Worm (Caenorhabditis elegans) whole organism, young adult: ENCODE data around the gene sad-1.

Experiments used
- B0035.1 ChIP-seq: sonication (generic microtip); optimal IDR thresholded peaks from 2 replicates; lab custom pipeline; 2016; ENCODE audit warnings: missing genetic modification characterization, mild to moderate bottlenecking, missing compliant biosample characterization, missing genotype, missing genetic modification reagents
- C06A6.2 ChIP-seq: fragments of 200-800 bp; sonication (Bioruptor generic); conservative IDR thresholded peaks from 2 replicates; pipeline ENCODE4 v1.3.6; 2022; ENCODE audit warnings: missing genetic modification characterization, missing compliant biosample characterization
- D2030.7 ChIP-seq: fragments of 200-800 bp; sonication (Bioruptor generic); IDR thresholded peaks from 2 replicates; pipeline ENCODE4 v1.3.6; 2022; ENCODE audit warnings: missing genetic modification reagents, missing genetic modification characterization, missing compliant biosample characterization
- F23B12.7 ChIP-seq: sonication (generic microtip); optimal IDR thresholded peaks from 2 replicates; lab custom pipeline; 2017; ENCODE audit warnings: missing genetic modification characterization, mild to moderate bottlenecking, missing compliant biosample characterization, antibody characterized with exemption, moderate library complexity; ENCODE audit not compliant: insufficient read depth
- F37B4.10 ChIP-seq: fragments of 200-800 bp; sonication (Bioruptor generic); IDR thresholded peaks from 2 replicates; pipeline ENCODE4 v1.3.6; 2022; ENCODE audit warnings: missing genetic modification characterization, missing compliant biosample characterization
- F39B2.1 ChIP-seq: fragments of 200-800 bp; sonication (Bioruptor generic); IDR thresholded peaks from 2 replicates; pipeline ENCODE4 v1.3.6; 2022; ENCODE audit warnings: missing genetic modification reagents, missing genetic modification characterization, missing compliant biosample characterization
- K12H6.12 ChIP-seq: fragments of 200-800 bp; sonication (Bioruptor generic); optimal IDR thresholded peaks from 2 replicates; lab custom pipeline; 2018; ENCODE audit warnings: mild to moderate bottlenecking, missing genetic modification characterization, missing compliant biosample characterization
- T26A5.8 ChIP-seq: sonication (generic microtip); optimal IDR thresholded peaks from 2 replicates; lab custom pipeline; 2016; ENCODE audit warnings: missing genetic modification characterization, missing compliant biosample characterization
- Y53F4B.3 ChIP-seq: fragments of 200-800 bp; sonication (Bioruptor generic); IDR thresholded peaks from 2 replicates; pipeline ENCODE4 v1.3.6; 2022; ENCODE audit warnings: missing genetic modification reagents, missing genetic modification characterization, missing compliant biosample characterization
- Y53G8AR.9 ChIP-seq: fragments of 200-800 bp; sonication (Bioruptor generic); conservative IDR thresholded peaks from 2 replicates; pipeline ENCODE4 v1.3.6; 2022; ENCODE audit warnings: missing genetic modification reagents, missing genetic modification characterization, missing compliant biosample characterization
- Y67H2A.10 ChIP-seq: fragments of 200-800 bp; sonication (Bioruptor generic); conservative IDR thresholded peaks from 2 replicates; pipeline ENCODE4 v1.3.6; 2022; ENCODE audit warnings: missing genetic modification reagents, missing genetic modification characterization, missing compliant biosample characterization
- Y79H2A.3 ChIP-seq: fragments of 200-800 bp; sonication (Bioruptor generic); conservative IDR thresholded peaks from 2 replicates; pipeline ENCODE4 v1.3.6; 2022; ENCODE audit warnings: missing genetic modification reagents, missing genetic modification characterization, missing compliant biosample characterization
- akir-1 ChIP-seq: fragments of 200-800 bp; sonication (Bioruptor generic); optimal IDR thresholded peaks from 2 replicates; lab custom pipeline; 2018; ENCODE audit warnings: mild to moderate bottlenecking, missing genetic modification characterization, moderate library complexity, missing compliant biosample characterization
- ama-1 ChIP-seq, 3 experiments: fragments of 150-350 bp in 1 of 3; sonication (generic microtip) in 2 of 3; optimal IDR thresholded peaks; 2 replicates each; lab custom pipeline; 2014 to 2018; ENCODE audit warnings: missing biosample characterization in 2 of 3, missing genetic modification characterization in 2 of 3, missing genetic modification reagents in 2 of 3
- bed-1 ChIP-seq: fragments of 200-800 bp; sonication (Bioruptor generic); IDR thresholded peaks from 2 replicates; pipeline ENCODE4 v1.3.6; 2022; ENCODE audit warnings: missing genetic modification reagents, missing genetic modification characterization, missing compliant biosample characterization
- cebp-1 ChIP-seq, 2 experiments: fragments of 200-800 bp in 1 of 2; sonication (Bioruptor generic) in 1 of 2; sonication (generic microtip) in 1 of 2; IDR thresholded peaks in 1 of 2; optimal IDR thresholded peaks in 1 of 2; 2 replicates each; pipeline versions ENCODE4 v1.3.6 to Lab custom; 2017 to 2022; ENCODE audit warnings: missing compliant biosample characterization in 2 of 2, missing genetic modification characterization in 2 of 2, mild to moderate bottlenecking in 1 of 2, missing genetic modification reagents in 1 of 2, moderate library complexity in 1 of 2
- cebp-2 ChIP-seq: fragments of 200-800 bp; sonication (Bioruptor generic); IDR thresholded peaks from 2 replicates; pipeline ENCODE4 v1.3.6; 2022; ENCODE audit warnings: missing genetic modification characterization, missing compliant biosample characterization
- die-1 ChIP-seq: sonication (generic microtip); optimal IDR thresholded peaks from 2 replicates; lab custom pipeline; 2016; ENCODE audit warnings: missing genotype, mild to moderate bottlenecking, missing genetic modification characterization, missing compliant biosample characterization
- dox-1 ChIP-seq: fragments of 200-800 bp; sonication (Bioruptor generic); IDR thresholded peaks from 2 replicates; pipeline ENCODE4 v1.3.6; 2022; ENCODE audit warnings: missing genetic modification reagents, missing genetic modification characterization, missing compliant biosample characterization
- efl-1 ChIP-seq: fragments of 150-350 bp; optimal IDR thresholded peaks from 2 replicates; lab custom pipeline; 2014; ENCODE audit warnings: missing biosample characterization, missing genetic modification reagents, missing genetic modification characterization
- gei-17 ChIP-seq: fragments of 200-800 bp; sonication (Bioruptor generic); optimal IDR thresholded peaks from 2 replicates; lab custom pipeline; 2018; ENCODE audit warnings: mild to moderate bottlenecking, missing genetic modification characterization, missing compliant biosample characterization
- him-1 ChIP-seq: sonication (generic microtip); optimal IDR thresholded peaks from 2 replicates; lab custom pipeline; 2016; ENCODE audit warnings: missing genotype, missing genetic modification reagents, missing genetic modification characterization, missing compliant biosample characterization
- hlh-26 ChIP-seq: fragments of 200-800 bp; sonication (Bioruptor generic); conservative IDR thresholded peaks from 2 replicates; pipeline ENCODE4 v1.3.6; 2022; ENCODE audit warnings: missing genetic modification reagents, missing genetic modification characterization, missing compliant biosample characterization
- hmg-1.2 ChIP-seq: fragments of 200-800 bp; sonication (Bioruptor generic); IDR thresholded peaks from 2 replicates; pipeline ENCODE4 v1.3.6; 2022; ENCODE audit warnings: missing genetic modification reagents, missing genetic modification characterization, missing compliant biosample characterization
- hmg-20 ChIP-seq: fragments of 200-800 bp; sonication (Bioruptor generic); IDR thresholded peaks from 2 replicates; pipeline ENCODE4 v1.3.6; 2022; ENCODE audit warnings: missing genetic modification reagents, missing genetic modification characterization, missing compliant biosample characterization
- let-526 ChIP-seq: fragments of 200-800 bp; sonication (Bioruptor generic); IDR thresholded peaks from 2 replicates; pipeline ENCODE4 v1.3.6; 2022; ENCODE audit warnings: missing genetic modification reagents, missing genetic modification characterization, missing compliant biosample characterization
- lin-26 ChIP-seq: fragments of 200-800 bp; sonication (Bioruptor generic); IDR thresholded peaks from 2 replicates; pipeline ENCODE4 v1.3.6; 2022; ENCODE audit warnings: missing genetic modification reagents, missing genetic modification characterization, missing compliant biosample characterization
- lin-54 ChIP-seq: fragments of 200-800 bp; sonication (Bioruptor generic); optimal IDR thresholded peaks from 2 replicates; lab custom pipeline; 2018; ENCODE audit warnings: mild to moderate bottlenecking, missing genetic modification characterization, missing compliant biosample characterization
- madf-6 ChIP-seq: fragments of 200-800 bp; sonication (Bioruptor generic); IDR thresholded peaks from 2 replicates; pipeline ENCODE4 v1.3.6; 2022; ENCODE audit warnings: missing genetic modification reagents, missing genetic modification characterization, missing compliant biosample characterization
- mcd-1 ChIP-seq: fragments of 200-800 bp; sonication (Bioruptor generic); IDR thresholded peaks from 2 replicates; pipeline ENCODE4 v1.3.6; 2022; ENCODE audit warnings: missing genetic modification reagents, missing genetic modification characterization, missing compliant biosample characterization
- mel-28 ChIP-seq: sonication (generic microtip); optimal IDR thresholded peaks from 2 replicates; lab custom pipeline; 2016; ENCODE audit warnings: borderline replicate concordance, mild to moderate bottlenecking, missing genetic modification characterization, missing compliant biosample characterization
- mes-4 ChIP-seq: sonication (generic microtip); optimal IDR thresholded peaks from 2 replicates; lab custom pipeline; 2016; ENCODE audit warnings: missing genotype, missing genetic modification characterization, missing compliant biosample characterization
- nhr-80 ChIP-seq: sonication (generic microtip); optimal IDR thresholded peaks from 2 replicates; lab custom pipeline; 2016; ENCODE audit warnings: missing genetic modification characterization, missing compliant biosample characterization
- nhr-90 ChIP-seq: sonication (generic microtip); optimal IDR thresholded peaks from 2 replicates; lab custom pipeline; 2016; ENCODE audit warnings: missing genotype, mild to moderate bottlenecking, missing genetic modification characterization, missing compliant biosample characterization
- pbrm-1 ChIP-seq: fragments of 200-800 bp; sonication (Bioruptor generic); IDR thresholded peaks from 2 replicates; pipeline ENCODE4 v1.3.6; 2022; ENCODE audit warnings: missing genetic modification reagents, missing genetic modification characterization, missing compliant biosample characterization
- pha-4 ChIP-seq: fragments of 150-350 bp; sonication (generic microtip); optimal IDR thresholded peaks from 2 replicates; lab custom pipeline; 2014; ENCODE audit warnings: missing biosample characterization, missing genetic modification reagents, missing genetic modification characterization
- rcor-1 ChIP-seq: fragments of 200-800 bp; sonication (Bioruptor generic); IDR thresholded peaks from 2 replicates; pipeline ENCODE4 v1.3.6; 2022; ENCODE audit warnings: missing genetic modification reagents, missing genetic modification characterization, missing compliant biosample characterization
- repo-1 ChIP-seq: sonication (generic microtip); optimal IDR thresholded peaks from 2 replicates; lab custom pipeline; 2017; ENCODE audit warnings: mild to moderate bottlenecking, missing genetic modification characterization, missing compliant biosample characterization
- rpc-1 ChIP-seq, 2 experiments: fragments of 150-350 bp in 1 of 2; sonication (generic microtip) in 1 of 2; optimal IDR thresholded peaks; 2 replicates each; lab custom pipeline; 2014 to 2018; ENCODE audit warnings: missing biosample characterization in 1 of 2, missing genetic modification characterization in 1 of 2, missing genetic modification reagents in 1 of 2, missing genotype in 1 of 2
- sea-2 ChIP-seq: fragments of 200-800 bp; sonication (Bioruptor generic); IDR thresholded peaks from 2 replicates; pipeline ENCODE4 v1.3.6; 2022; ENCODE audit warnings: missing genetic modification characterization, missing compliant biosample characterization
- snpc-1.1 ChIP-seq: sonication (generic microtip); optimal IDR thresholded peaks from 2 replicates; lab custom pipeline; 2017; ENCODE audit warnings: missing genetic modification characterization, mild to moderate bottlenecking, missing compliant biosample characterization, antibody characterized with exemption, moderate library complexity, missing genotype, missing genetic modification reagents; ENCODE audit not compliant: insufficient read depth
- snpc-4 ChIP-seq, 5 experiments: fragments of 150-350 bp in 1 of 5; sonication (generic microtip) in 4 of 5; optimal IDR thresholded peaks; 2 replicates each; lab custom pipeline; 2014 to 2018; ENCODE audit warnings: missing genetic modification characterization in 5 of 5, missing biosample characterization in 3 of 5, antibody characterized with exemption in 2 of 5, mild to moderate bottlenecking in 2 of 5, missing compliant biosample characterization in 2 of 5, missing genotype in 2 of 5, moderate library complexity in 2 of 5, missing genetic modification reagents in 1 of 5
- somi-1 ChIP-seq: fragments of 200-800 bp; sonication (Bioruptor generic); optimal IDR thresholded peaks from 2 replicates; lab custom pipeline; 2018; ENCODE audit warnings: mild to moderate bottlenecking, missing genetic modification characterization, missing compliant biosample characterization
- tbp1 ChIP-seq: fragments of 200-800 bp; sonication (Bioruptor generic); optimal IDR thresholded peaks from 2 replicates; lab custom pipeline; 2018; ENCODE audit warnings: mild to moderate bottlenecking, missing genetic modification characterization, missing compliant biosample characterization
- zfh-2 ChIP-seq: fragments of 200-800 bp; sonication (Bioruptor generic); conservative IDR thresholded peaks from 2 replicates; pipeline ENCODE4 v1.3.6; 2022; ENCODE audit warnings: missing genetic modification reagents, missing genetic modification characterization, missing compliant biosample characterization
- ztf-22 ChIP-seq: fragments of 200-800 bp; sonication (Bioruptor generic); optimal IDR thresholded peaks from 2 replicates; lab custom pipeline; 2018; ENCODE audit warnings: mild to moderate bottlenecking, missing genetic modification characterization, moderate library complexity, missing compliant biosample characterization

sad-1 gene

DNA sequence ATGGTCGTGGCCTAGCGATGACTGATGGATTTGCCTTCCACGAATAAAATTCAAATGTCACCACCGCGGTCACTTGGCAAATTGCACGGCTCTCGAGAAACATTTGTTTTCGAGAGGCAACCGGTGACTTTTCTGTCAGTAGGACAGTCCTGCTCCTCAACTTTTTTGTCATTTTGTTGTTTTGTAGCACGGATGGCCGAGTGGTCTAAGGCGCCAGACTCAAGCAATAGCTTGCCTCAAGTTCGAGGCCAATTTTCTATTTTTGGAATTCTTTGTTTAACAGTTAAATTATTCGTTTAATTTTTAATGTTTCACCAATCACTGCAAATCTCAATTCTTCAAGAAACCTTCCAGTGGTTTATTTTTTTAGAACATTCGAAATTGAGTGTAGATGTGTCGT is 56.2 kb downstream of the sad-1 start (continued):
- TF ChIP-seq snpc-1.1 (no peak), repo-1 (tag; lab: Kevin White, UChicago) (no peak), F39B2.1 (GFP tag; lab: Robert Waterston, UW) (no peak), lin-54 (GFP tag; lab: Kevin White, UChicago) (no peak), rcor-1 (GFP tag; lab: Robert Waterston, UW) (no peak), Y79H2A.3 (GFP tag; lab: Robert Waterston, UW) (no peak), sea-2 (no peak), cebp-2 (GFP tag; lab: Robert Waterston, UW) (no peak), let-526 (GFP tag; lab: Robert Waterston, UW) (no peak), pha-4 (no peak), cebp-1 (GFP tag; IDR thresholded peaks at IDR 0.05; lab: Robert Waterston, UW) (no peak), cebp-1 (tag; optimal IDR thresholded peaks at IDR 0.05; lab: Kevin White, UChicago) (no peak), mel-28 (tag; lab: Kevin White, UChicago) (no peak), akir-1 (GFP tag; lab: Kevin White, UChicago) (no peak), efl-1 (no peak), ama-1 (optimal IDR thresholded peaks at IDR 0.05; lab: Kevin White, UChicago) (no peak), ama-1 (GFP tag; optimal IDR thresholded peaks at IDR 0.05; lab: Kevin White, UChicago) (no peak), ztf-22 (no peak), somi-1 (GFP tag; lab: Kevin White, UChicago) (no peak), hlh-26 (GFP tag; lab: Robert Waterston, UW) (no peak), dox-1 (GFP tag; lab: Robert Waterston, UW) (no peak), mcd-1 (GFP tag; lab: Robert Waterston, UW) (no peak), Y67H2A.10 (no peak), C06A6.2 (GFP tag; lab: Robert Waterston, UW) (no peak), die-1 (tag; lab: Kevin White, UChicago) (peak; percentile 48), B0035.1 (tag; lab: Kevin White, UChicago) (no peak), T26A5.8 (tag; lab: Kevin White, UChicago) (no peak), zfh-2 (GFP tag; lab: Robert Waterston, UW) (no peak), Y53F4B.3 (GFP tag; lab: Robert Waterston, UW) (no peak), hmg-1.2 (GFP tag; lab: Robert Waterston, UW) (peak; percentile 38; the same call in 1 of the 2 replicates), nhr-80 (no peak)

ce11 chrX:13443283-13443682 is 57.2 kb downstream of the sad-1 start:
- TF ChIP-seq B0035.1 (tag; lab: Kevin White, UChicago) (no peak), hmg-20 (GFP tag; lab: Robert Waterston, UW) (peak; percentile 55; the same call in 1 of the 2 replicates), him-1 (tag; lab: Kevin White, UChicago) (peak; percentile 51), die-1 (tag; lab: Kevin White, UChicago) (peak; percentile 64), tbp1 (peak; percentile 84), F37B4.10 (GFP tag; lab: Robert Waterston, UW) (no peak), hmg-1.2 (GFP tag; lab: Robert Waterston, UW) (peak; percentile 44; the same call in 1 of the 2 replicates), dox-1 (GFP tag; lab: Robert Waterston, UW) (peak; percentile 45; the same call in 1 of the 2 replicates), rcor-1 (GFP tag; lab: Robert Waterston, UW) (peak; percentile 62), D2030.7 (GFP tag; lab: Robert Waterston, UW) (peak; percentile 92), bed-1 (no peak), K12H6.12 (tag; lab: Kevin White, UChicago) (no peak), lin-26 (0 out of 2 replicates have a peak, but pooled peaks have one; percentile 45), snpc-4 (GFP tag; optimal IDR thresholded peaks at IDR 0.05; lab: Kevin White, UChicago) (peak; percentile 62), snpc-4 (tag; optimal IDR thresholded peaks at IDR 0.05; lab: Kevin White, UChicago) (peak in 2 of 4 experiments; percentile 36 to 58), pbrm-1 (GFP tag; lab: Robert Waterston, UW) (peak; percentile 76), gei-17 (GFP tag; lab: Kevin White, UChicago) (no peak), F23B12.7 (tag; lab: Kevin White, UChicago) (no peak), mes-4 (tag; lab: Kevin White, UChicago) (peak; percentile 39), madf-6 (GFP tag; lab: Robert Waterston, UW) (0 out of 2 replicates have a peak, but pooled peaks have one; percentile 18), nhr-90 (peak; percentile 32), rpc-1 (optimal IDR thresholded peaks at IDR 0.05; lab: Kevin White, UChicago) (peak; percentile 75), rpc-1 (tag; optimal IDR thresholded peaks at IDR 0.05; lab: Kevin White, UChicago) (peak; percentile 90), Y53G8AR.9 (GFP tag; lab: Robert Waterston, UW) (0 out of 2 replicates have a peak, but pooled peaks have one; percentile 22), Y53F4B.3 (GFP tag; lab: Robert Waterston, UW) (no peak)
